Fruit fly (Drosophila melanogaster) whole organism, embryonic: ENCODE results near the gene Sptz.

Experiments
- Aef1 ChIP-seq: fragments of 200-800 bp; sonication (Bioruptor generic); IDR thresholded peaks from 3 replicates; pipeline ENCODE4 v1.3.6; 2022; ENCODE audit warnings: missing biosample characterization, missing genetic modification characterization
- CG10147 ChIP-seq: fragments of 200-800 bp; sonication (Bioruptor generic); optimal IDR thresholded peaks from 2 replicates; lab custom pipeline; 2019; ENCODE audit warnings: missing biosample characterization, mild to moderate bottlenecking, missing genetic modification characterization, moderate library complexity
- CG11456 ChIP-seq: fragments of 200-800 bp; sonication (Bioruptor generic); IDR thresholded peaks from 3 replicates; pipeline ENCODE4 v1.3.6; 2022; ENCODE audit warnings: missing biosample characterization, missing genetic modification characterization
- CG11723 ChIP-seq: fragments of 200-800 bp; sonication (Bioruptor generic); optimal IDR thresholded peaks from 2 replicates; lab custom pipeline; 2017; ENCODE audit warnings: missing biosample characterization, mild to moderate bottlenecking, missing genetic modification characterization
- CG15269 ChIP-seq: fragments of 200-800 bp; sonication (Bioruptor generic); optimal IDR thresholded peaks from 2 replicates; lab custom pipeline; 2018; ENCODE audit warnings: missing biosample characterization, mild to moderate bottlenecking, missing genetic modification characterization, moderate library complexity
- CG15696 ChIP-seq: fragments of 200-800 bp; sonication (Bioruptor generic); optimal IDR thresholded peaks from 2 replicates; lab custom pipeline; 2019; ENCODE audit warnings: missing biosample characterization, mild to moderate bottlenecking, missing genetic modification characterization, moderate library complexity
- CG31224 ChIP-seq: fragments of 200-800 bp; sonication (Bioruptor generic); IDR thresholded peaks from 2 replicates; pipeline ENCODE4 v1.3.6; 2022; ENCODE audit warnings: missing biosample characterization, missing genetic modification characterization
- CG7786 ChIP-seq: fragments of 200-800 bp; sonication (Bioruptor generic); optimal IDR thresholded peaks from 2 replicates; lab custom pipeline; 2016; ENCODE audit warnings: missing biosample characterization, missing genetic modification characterization
- CG9437 ChIP-seq: fragments of 200-800 bp; sonication (Bioruptor generic); optimal IDR thresholded peaks from 2 replicates; lab custom pipeline; 2018; ENCODE audit warnings: missing biosample characterization, mild to moderate bottlenecking, missing genetic modification characterization
- CG9932 ChIP-seq: fragments of 200-800 bp; sonication (Bioruptor generic); IDR thresholded peaks from 2 replicates; pipeline ENCODE4 v1.3.6; 2022; ENCODE audit warnings: missing biosample characterization, missing genetic modification characterization
- Chrac-16 ChIP-seq: fragments of 200-800 bp; sonication (Bioruptor generic); optimal IDR thresholded peaks from 3 replicates; lab custom pipeline; 2016; ENCODE audit warnings: missing biosample characterization, missing genetic modification characterization
- D19B ChIP-seq: fragments of 200-800 bp; sonication (Bioruptor generic); optimal IDR thresholded peaks from 2 replicates; lab custom pipeline; 2017; ENCODE audit warnings: missing biosample characterization, mild to moderate bottlenecking, missing genetic modification characterization
- Dbx ChIP-seq: fragments of 200-800 bp; sonication (Bioruptor generic); IDR thresholded peaks from 3 replicates; pipeline ENCODE4 v1.3.6; 2022; ENCODE audit warnings: missing biosample characterization, missing genetic modification characterization
- Dek ChIP-seq: fragments of 200-800 bp; sonication (Bioruptor generic); optimal IDR thresholded peaks from 3 replicates; lab custom pipeline; 2019; ENCODE audit warnings: missing biosample characterization, mild to moderate bottlenecking, missing genetic modification characterization, moderate library complexity
- Dip3 ChIP-seq: fragments of 200-800 bp; sonication (Bioruptor generic); optimal IDR thresholded peaks from 3 replicates; lab custom pipeline; 2016; ENCODE audit warnings: missing biosample characterization, missing genetic modification characterization
- GATAe ChIP-seq: fragments of 200-800 bp; sonication (Bioruptor generic); conservative IDR thresholded peaks from 2 replicates; pipeline ENCODE4 v1.3.6; 2022; ENCODE audit warnings: missing biosample characterization, missing genetic modification characterization
- HLH4C ChIP-seq: fragments of 200-800 bp; sonication (Bioruptor generic); IDR thresholded peaks from 3 replicates; pipeline ENCODE4 v1.3.6; 2022; ENCODE audit warnings: missing biosample characterization, missing genetic modification characterization; ENCODE audit not compliant: partially characterized antibody
- HLH54F ChIP-seq: fragments of 200-800 bp; sonication (Bioruptor generic); optimal IDR thresholded peaks from 3 replicates; lab custom pipeline; 2016; ENCODE audit warnings: missing biosample characterization, missing genetic modification characterization
- Hr39 ChIP-seq: fragments of >200 bp; optimal IDR thresholded peaks from 2 replicates; lab custom pipeline; 2017
- Hr51 ChIP-seq, 2 experiments: fragments of 200-800 bp; sonication (Bioruptor generic); optimal IDR thresholded peaks; 2 replicates in 1 of 2; 3 replicates in 1 of 2; lab custom pipeline; 2016 to 2018; ENCODE audit warnings: missing biosample characterization in 2 of 2, missing genetic modification characterization in 2 of 2, mild to moderate bottlenecking in 1 of 2, moderate library complexity in 1 of 2
- MBD-R2 ChIP-seq: fragments of 200-800 bp; sonication (Bioruptor generic); IDR thresholded peaks from 2 replicates; pipeline ENCODE4 v1.3.6; 2022; ENCODE audit warnings: missing biosample characterization, missing genetic modification characterization
- Myb ChIP-seq: fragments of 200-800 bp; sonication (Bioruptor generic); optimal IDR thresholded peaks from 2 replicates; lab custom pipeline; 2016; ENCODE audit warnings: missing biosample characterization, missing genetic modification characterization
- NC2α ChIP-seq: fragments of 200-800 bp; sonication (Bioruptor generic); optimal IDR thresholded peaks from 2 replicates; lab custom pipeline; 2016; ENCODE audit warnings: missing biosample characterization, missing genetic modification characterization
- NfI ChIP-seq: fragments of 200-800 bp; sonication (Bioruptor generic); optimal IDR thresholded peaks from 3 replicates; lab custom pipeline; 2018; ENCODE audit warnings: missing biosample characterization, mild to moderate bottlenecking, missing genetic modification characterization, moderate library complexity
- Pdp1 ChIP-seq, 2 experiments: fragments of 200-800 bp; sonication (Bioruptor generic); optimal IDR thresholded peaks; 3 replicates each; lab custom pipeline; 2016; ENCODE audit warnings: missing biosample characterization in 2 of 2, missing genetic modification characterization in 2 of 2, mild to moderate bottlenecking in 1 of 2, moderate library complexity in 1 of 2
- Sox102F ChIP-seq: fragments of 200-800 bp; sonication (Bioruptor generic); optimal IDR thresholded peaks from 2 replicates; lab custom pipeline; 2018; ENCODE audit warnings: missing biosample characterization, mild to moderate bottlenecking, missing genetic modification characterization, moderate library complexity
- Stat92E ChIP-seq, 3 experiments: fragments of >200 bp in 2 of 3; fragments of 200-800 bp in 1 of 3; sonication (Bioruptor generic) in 1 of 3; optimal IDR thresholded peaks; 2 replicates each; lab custom pipeline; 2017 to 2019; ENCODE audit warnings: missing biosample characterization in 3 of 3, missing genetic modification characterization in 3 of 3, mild to moderate bottlenecking in 1 of 3, moderate library complexity in 1 of 3
- chinmo ChIP-seq: fragments of 200-800 bp; sonication (Bioruptor generic); IDR thresholded peaks from 4 replicates; pipeline ENCODE4 v1.3.6; 2022; ENCODE audit warnings: missing biosample characterization, missing genetic modification characterization; ENCODE audit not compliant: partially characterized antibody
- dmrt99B ChIP-seq: fragments of 200-800 bp; sonication (Bioruptor generic); optimal IDR thresholded peaks from 2 replicates; lab custom pipeline; 2018; ENCODE audit warnings: missing biosample characterization, mild to moderate bottlenecking, missing genetic modification characterization, moderate library complexity
- fd102C ChIP-seq: fragments of 200-800 bp; sonication (Bioruptor generic); optimal IDR thresholded peaks from 2 replicates; lab custom pipeline; 2018; ENCODE audit warnings: missing biosample characterization, mild to moderate bottlenecking, missing genetic modification characterization, moderate library complexity
- fd3F ChIP-seq: fragments of 200-800 bp; sonication (Bioruptor generic); optimal IDR thresholded peaks from 2 replicates; lab custom pipeline; 2018; ENCODE audit warnings: missing biosample characterization, mild to moderate bottlenecking, missing genetic modification characterization, moderate library complexity
- grn ChIP-seq: fragments of 200-800 bp; sonication (Bioruptor generic); optimal IDR thresholded peaks from 3 replicates; lab custom pipeline; 2017; ENCODE audit warnings: missing biosample characterization, missing genetic modification characterization
- her ChIP-seq: fragments of 200-800 bp; sonication (Bioruptor generic); optimal IDR thresholded peaks from 2 replicates; lab custom pipeline; 2016; ENCODE audit warnings: missing biosample characterization, missing genetic modification characterization
- ind ChIP-seq: fragments of 200-800 bp; sonication (Bioruptor generic); optimal IDR thresholded peaks from 3 replicates; lab custom pipeline; 2016; ENCODE audit warnings: missing biosample characterization, missing genetic modification characterization
- jing ChIP-seq: fragments of 200-800 bp; sonication (Bioruptor generic); optimal IDR thresholded peaks from 2 replicates; lab custom pipeline; 2018; ENCODE audit warnings: missing biosample characterization, mild to moderate bottlenecking, missing genetic modification characterization
- lab ChIP-seq: fragments of 200-800 bp; sonication (Bioruptor generic); optimal IDR thresholded peaks from 3 replicates; lab custom pipeline; 2017; ENCODE audit warnings: missing biosample characterization, missing genetic modification characterization, mild to moderate bottlenecking, moderate library complexity, missing genetic modification reagents
- maf-S ChIP-seq: fragments of 200-800 bp; sonication (Bioruptor generic); optimal IDR thresholded peaks from 2 replicates; lab custom pipeline; 2016; ENCODE audit warnings: missing biosample characterization, missing genetic modification characterization
- mam ChIP-seq: fragments of 200-800 bp; sonication (Bioruptor generic); optimal IDR thresholded peaks from 3 replicates; lab custom pipeline; 2016; ENCODE audit warnings: missing biosample characterization, missing genetic modification characterization
- mld ChIP-seq: fragments of 200-800 bp; sonication (Bioruptor generic); IDR thresholded peaks from 3 replicates; pipeline ENCODE4 v1.3.6; 2022; ENCODE audit warnings: missing biosample characterization, missing genetic modification characterization; ENCODE audit not compliant: partially characterized antibody
- phol ChIP-seq: fragments of 200-800 bp; sonication (Bioruptor generic); optimal IDR thresholded peaks from 3 replicates; lab custom pipeline; 2018; ENCODE audit warnings: missing biosample characterization, mild to moderate bottlenecking, missing genetic modification characterization, moderate library complexity
- rib ChIP-seq: fragments of 200-800 bp; sonication (Bioruptor generic); IDR thresholded peaks from 2 replicates; pipeline ENCODE4 v1.3.6; 2022; ENCODE audit warnings: missing biosample characterization, missing genetic modification characterization
- row ChIP-seq: fragments of 200-800 bp; sonication (Bioruptor generic); IDR thresholded peaks from 3 replicates; pipeline ENCODE4 v1.3.6; 2022; ENCODE audit warnings: missing biosample characterization, missing genetic modification characterization
- salm ChIP-seq: fragments of 200-800 bp; sonication (Bioruptor generic); optimal IDR thresholded peaks from 2 replicates; lab custom pipeline; 2018; ENCODE audit warnings: missing biosample characterization, mild to moderate bottlenecking, missing genetic modification characterization
- sens ChIP-seq: fragments of 200-800 bp; sonication (Bioruptor generic); peaks from one replicate; lab custom pipeline; 2016; ENCODE audit warnings: missing biosample characterization, missing genetic modification characterization
- sens-2 ChIP-seq: fragments of 200-800 bp; sonication (Bioruptor generic); IDR thresholded peaks from 2 replicates; pipeline ENCODE4 v1.3.6; 2022; ENCODE audit warnings: missing biosample characterization, missing genetic modification characterization
- slbo ChIP-seq: fragments of 200-800 bp; sonication (Bioruptor generic); IDR thresholded peaks from 2 replicates; pipeline ENCODE4 v1.3.6; 2022; ENCODE audit warnings: missing biosample characterization, missing genetic modification characterization
- sqz ChIP-seq: fragments of 200-800 bp; sonication (Bioruptor generic); optimal IDR thresholded peaks from 3 replicates; lab custom pipeline; 2018; ENCODE audit warnings: missing biosample characterization, mild to moderate bottlenecking, missing genetic modification characterization
- z ChIP-seq: fragments of 200-800 bp; sonication (Bioruptor generic); IDR thresholded peaks from 3 replicates; pipeline ENCODE4 v1.3.6; 2022; ENCODE audit warnings: missing biosample characterization, missing genetic modification characterization

The Sptz gene

DNA sequence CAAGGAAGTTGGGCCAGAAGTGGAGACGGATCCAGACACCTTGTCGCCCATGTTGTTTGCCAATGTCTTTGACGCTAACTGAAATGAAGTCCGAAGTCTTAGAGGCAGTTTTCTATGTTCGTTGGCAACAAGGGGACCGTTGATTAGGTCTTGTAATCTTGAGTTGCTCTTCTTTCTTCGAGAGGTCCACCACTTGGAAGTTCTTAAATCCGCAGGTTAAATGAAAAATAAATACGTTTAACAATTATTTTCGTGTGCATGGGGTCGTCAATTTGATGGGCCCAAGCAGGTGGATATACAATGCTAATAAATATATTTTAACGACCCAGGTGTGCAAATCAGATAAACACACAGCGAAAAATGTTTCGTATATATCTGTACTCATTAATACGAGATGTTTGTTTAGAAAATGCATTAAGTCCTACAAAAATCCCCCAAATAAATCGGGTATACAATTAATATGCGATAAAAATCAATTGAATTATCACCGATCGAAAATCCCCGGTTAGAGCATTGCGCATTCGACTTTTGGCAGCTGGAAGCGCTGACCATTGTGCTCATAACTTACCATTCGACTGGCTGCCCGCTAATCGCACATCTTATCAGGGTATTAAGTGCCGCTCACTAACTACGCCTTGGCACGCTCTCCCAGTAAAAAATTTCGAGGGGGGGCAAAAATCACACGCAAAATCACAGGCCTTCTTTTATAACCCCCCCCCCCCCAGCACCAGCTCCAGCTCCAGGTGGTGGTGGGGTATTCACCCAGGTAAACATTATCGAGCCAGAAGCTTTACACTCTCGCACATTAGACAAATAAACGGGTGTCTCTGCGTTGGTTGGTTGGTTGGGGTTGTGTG is 38.8 kb downstream of the Sptz start, which contains the start of gene PGRP-LB (continued):
- no peak for TF ChIP-seq CG15696 (tag; lab: Kevin White, UChicago)
- no peak for TF ChIP-seq mld (GFP tag; lab: Robert Waterston, UW)
- TF ChIP-seq MBD-R2 (GFP tag; lab: Robert Waterston, UW) = 0 out of 2 replicates have a peak, but pooled peaks have one; percentile 13
- TF ChIP-seq rib (GFP tag; lab: Robert Waterston, UW) = peak; percentile 64; the same call in 1 of the 2 replicates
- no peak for TF ChIP-seq NC2α (GFP tag; lab: Kevin White, UChicago)
- peak; percentile 84 for TF ChIP-seq sens-2 (GFP tag; lab: Robert Waterston, UW)
- peak; percentile 32 for TF ChIP-seq lab (GFP tag; lab: Kevin White, UChicago)
- no peak for TF ChIP-seq fd3F (GFP tag; lab: Kevin White, UChicago)
- TF ChIP-seq jing (GFP tag; lab: Kevin White, UChicago) = no peak
- peak; percentile 25 for TF ChIP-seq Dip3 (GFP tag; lab: Kevin White, UChicago)
- peak; percentile 7 for TF ChIP-seq NfI
- TF ChIP-seq phol = peak; percentile 7
- no peak for TF ChIP-seq Sox102F (GFP tag; lab: Kevin White, UChicago)
- peak; percentile 7 for TF ChIP-seq CG9437
- TF ChIP-seq CG7786 (GFP tag; lab: Kevin White, UChicago) = no peak
- peak; percentile 16 for TF ChIP-seq Myb (GFP tag; lab: Kevin White, UChicago)
- TF ChIP-seq CG11456 (GFP tag; lab: Robert Waterston, UW) = 0 out of 3 replicates have a peak, but pooled peaks have one; percentile 51
- peak; percentile 36 for TF ChIP-seq mam
- TF ChIP-seq D19B (GFP tag; lab: Kevin White, UChicago) = peak; percentile 26
- TF ChIP-seq Hr51 (GFP tag; optimal IDR thresholded peaks at IDR 0.05; lab: Kevin White, UChicago) = peak in 1 of 2 experiments; percentile 15
- TF ChIP-seq Dbx (GFP tag; lab: Robert Waterston, UW) = 0 out of 3 replicates have a peak, but pooled peaks have one; percentile 50
- TF ChIP-seq GATAe (GFP tag; lab: Robert Waterston, UW) = peak; percentile 56
- TF ChIP-seq ind (GFP tag; lab: Kevin White, UChicago) = peak; percentile 7
- no peak for TF ChIP-seq sqz (GFP tag; lab: Kevin White, UChicago)
- TF ChIP-seq row = peak; percentile 67
- TF ChIP-seq her (GFP tag; lab: Kevin White, UChicago) = no peak
- no peak for TF ChIP-seq Chrac-16 (GFP tag; lab: Kevin White, UChicago)
- peak; percentile 10 for TF ChIP-seq dmrt99B
- TF ChIP-seq grn (GFP tag; lab: Kevin White, UChicago) = peak; percentile 51
- no peak for TF ChIP-seq z (GFP tag; lab: Robert Waterston, UW)
- TF ChIP-seq CG31224 (GFP tag; lab: Robert Waterston, UW) = no peak
- TF ChIP-seq HLH54F (GFP tag; lab: Kevin White, UChicago) = no peak
- TF ChIP-seq Stat92E (GFP tag; optimal IDR thresholded peaks at IDR 0.05; lab: Kevin White, UChicago) = peak in 1 of 3 experiments; percentile 47
- peak; percentile 28 for TF ChIP-seq CG10147
- TF ChIP-seq fd102C (GFP tag; lab: Kevin White, UChicago) = no peak
- no peak for TF ChIP-seq salm (tag; lab: Kevin White, UChicago)
- TF ChIP-seq slbo = peak; percentile 36; the same call in 1 of the 2 replicates
- no peak for TF ChIP-seq CG11723
- TF ChIP-seq sens (GFP tag; lab: Kevin White, UChicago) = peak; percentile 55
- TF ChIP-seq maf-S = no peak
- no peak for TF ChIP-seq Dek (tag; lab: Kevin White, UChicago)
- peak; percentile 35; the same call in 1 of the 2 replicates for TF ChIP-seq CG9932 (GFP tag; lab: Robert Waterston, UW)
- 0 out of 4 replicates have a peak, but pooled peaks have one; percentile 66 for TF ChIP-seq chinmo
- peak; percentile 29 for TF ChIP-seq CG15269
- peak in 1 of 2 experiments; percentile 49 for TF ChIP-seq Pdp1 (GFP tag; optimal IDR thresholded peaks at IDR 0.05; lab: Kevin White, UChicago)
- no peak; the same call in 2 of the 3 replicates for TF ChIP-seq Aef1 (GFP tag; lab: Robert Waterston, UW)
- TF ChIP-seq Hr39 = no peak
- no peak for TF ChIP-seq HLH4C (GFP tag; lab: Robert Waterston, UW)
